Fruit fly (Drosophila melanogaster) whole organism: ENCODE measurements around the gene GlcAT-P.

Source experiments
- CG8478 ChIP-seq: fragments of >200 bp; optimal IDR thresholded peaks from 2 replicates; lab custom pipeline; 2018; ENCODE audit warnings: inconsistent platforms
- Dll ChIP-seq: fragments of >200 bp; optimal IDR thresholded peaks from 2 replicates; lab custom pipeline; 2017
- EcR ChIP-seq, 2 experiments: fragments of >200 bp; optimal IDR thresholded peaks; 2 replicates each; lab custom pipeline; 2017; ENCODE audit warnings: missing biosample characterization in 2 of 2, missing genetic modification characterization in 2 of 2, missing genetic modification reagents in 2 of 2
- pan ChIP-seq: fragments of >200 bp; optimal IDR thresholded peaks from 2 replicates; lab custom pipeline; 2017
- psq ChIP-seq: fragments of >200 bp; optimal IDR thresholded peaks from 2 replicates; lab custom pipeline; 2017
- usp ChIP-seq: fragments of >200 bp; optimal IDR thresholded peaks from 2 replicates; lab custom pipeline; 2017; ENCODE audit warnings: missing biosample characterization, missing genetic modification characterization, mixed read lengths

DNA sequence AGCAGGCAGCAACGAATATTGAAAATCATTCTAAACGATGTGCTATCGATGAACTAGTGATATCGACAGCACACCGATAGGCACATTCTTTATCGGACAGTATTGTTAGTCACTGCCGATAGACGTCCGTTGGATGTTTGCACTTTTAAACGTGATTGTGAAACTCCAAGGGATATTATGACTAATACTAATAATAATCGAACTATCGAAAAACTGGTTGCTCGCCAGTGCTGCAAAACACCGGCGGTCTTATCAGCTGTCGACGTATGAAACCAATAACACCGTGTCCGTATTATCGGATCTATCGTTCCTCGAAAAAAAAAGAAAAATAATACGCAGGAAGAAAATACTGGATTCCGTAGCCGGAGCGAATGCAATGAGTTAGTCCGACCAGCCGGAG is 13.2 kb upstream of the GlcAT-P start, which contains the start of the genes Ube3a and CG7600:
- TF ChIP-seq CG8478 (lab: Kevin White, UChicago), result no peak
- no peak for TF ChIP-seq Dll (lab: Kevin White, UChicago)
- TF ChIP-seq usp (GFP tag; lab: Kevin White, UChicago), result no peak
- TF ChIP-seq psq (lab: Kevin White, UChicago), result no peak
- no peak for TF ChIP-seq pan (lab: Kevin White, UChicago)
- TF ChIP-seq EcR (GFP tag; optimal IDR thresholded peaks at IDR 0.05; lab: Kevin White, UChicago), result no peak
